Worm (Caenorhabditis elegans) whole organism, midembryonic: ENCODE results near the gene F13A7.11.

Experiments
- T22C8.4 ChIP-seq: fragments of 200-800 bp; sonication (Bioruptor generic); IDR thresholded peaks from 2 replicates; pipeline ENCODE4 v1.3.6; 2022; ENCODE audit warnings: missing genetic modification characterization, missing compliant biosample characterization
- cog-1 ChIP-seq: sonication (generic microtip); optimal IDR thresholded peaks from 2 replicates; lab custom pipeline; 2016; ENCODE audit warnings: missing genetic modification characterization, missing compliant biosample characterization
- flt-1 ChIP-seq: fragments of 200-800 bp; sonication (Bioruptor generic); IDR thresholded peaks from 2 replicates; pipeline ENCODE4 v1.3.6; 2022; ENCODE audit warnings: missing genetic modification characterization, missing compliant biosample characterization
- klf-2 ChIP-seq: fragments of 200-800 bp; sonication (Bioruptor generic); conservative IDR thresholded peaks from 2 replicates; pipeline ENCODE4 v1.3.6; 2022; ENCODE audit warnings: missing genetic modification reagents, missing genetic modification characterization, missing compliant biosample characterization
- med-1 ChIP-seq: sonication (generic microtip); optimal IDR thresholded peaks from 2 replicates; lab custom pipeline; 2017; ENCODE audit warnings: missing genetic modification characterization, mild to moderate bottlenecking, missing compliant biosample characterization, antibody characterized with exemption, missing genetic modification reagents; ENCODE audit not compliant: insufficient read depth
- ref-1 ChIP-seq: fragments of 200-800 bp; sonication (Bioruptor generic); conservative IDR thresholded peaks from 2 replicates; pipeline ENCODE4 v1.3.6; 2022; ENCODE audit warnings: missing genetic modification reagents, missing genetic modification characterization, missing compliant biosample characterization
- tab-1 ChIP-seq: fragments of 200-800 bp; sonication (Bioruptor generic); IDR thresholded peaks from 2 replicates; pipeline ENCODE4 v1.3.6; 2022; ENCODE audit warnings: missing genetic modification characterization, missing compliant biosample characterization
- ztf-23 ChIP-seq: fragments of 200-800 bp; sonication (Bioruptor generic); IDR thresholded peaks from 2 replicates; pipeline ENCODE4 v1.3.6; 2022; ENCODE audit warnings: missing genetic modification reagents, missing genetic modification characterization, missing compliant biosample characterization
- ztf-29 ChIP-seq: fragments of 200-800 bp; sonication (Bioruptor generic); IDR thresholded peaks from 2 replicates; pipeline ENCODE4 v1.3.6; 2022; ENCODE audit warnings: missing genetic modification reagents, missing genetic modification characterization, missing compliant biosample characterization

Gene F13A7.11

ce11 chrV:16367575-16367974 is 27.5 kb downstream of the F13A7.11 start, which contains the start of gene W08G11.3:
Gene W08G11.3, plus strand, starts transcription at chrV:16367681.
- TF ChIP-seq ztf-23 (GFP tag; lab: Robert Waterston, UW) (no peak), T22C8.4 (GFP tag; lab: Robert Waterston, UW) (no peak), cog-1 (no peak), ztf-29 (GFP tag; lab: Robert Waterston, UW) (no peak), klf-2 (no peak), tab-1 (GFP tag; lab: Robert Waterston, UW) (no peak), med-1 (GFP tag; lab: Kevin White, UChicago) (no peak), flt-1 (GFP tag; lab: Robert Waterston, UW) (no peak), ref-1 (no peak)

DNA sequence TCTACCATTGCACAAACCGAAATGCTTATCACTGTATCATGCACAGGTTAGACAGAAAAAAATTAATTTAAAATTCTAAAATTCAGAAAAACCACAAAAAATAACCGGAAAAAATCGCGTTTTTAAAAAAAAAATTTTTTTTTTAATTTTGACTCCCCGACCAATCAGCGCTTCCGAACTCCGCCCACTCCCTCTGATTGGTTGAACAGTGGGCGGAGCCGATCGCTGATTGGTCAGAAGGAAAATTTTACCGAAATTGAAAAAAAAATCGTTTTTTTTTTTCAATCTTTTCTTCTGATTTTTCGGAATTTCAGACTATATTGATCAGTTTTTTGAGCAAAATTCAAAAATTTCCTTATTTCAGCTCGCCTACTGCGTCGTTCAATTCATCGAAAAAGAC is 33.8 kb downstream of the F13A7.11 start:
- TF ChIP-seq cog-1 (no peak), ztf-23 (GFP tag; lab: Robert Waterston, UW) (no peak)

DNA sequence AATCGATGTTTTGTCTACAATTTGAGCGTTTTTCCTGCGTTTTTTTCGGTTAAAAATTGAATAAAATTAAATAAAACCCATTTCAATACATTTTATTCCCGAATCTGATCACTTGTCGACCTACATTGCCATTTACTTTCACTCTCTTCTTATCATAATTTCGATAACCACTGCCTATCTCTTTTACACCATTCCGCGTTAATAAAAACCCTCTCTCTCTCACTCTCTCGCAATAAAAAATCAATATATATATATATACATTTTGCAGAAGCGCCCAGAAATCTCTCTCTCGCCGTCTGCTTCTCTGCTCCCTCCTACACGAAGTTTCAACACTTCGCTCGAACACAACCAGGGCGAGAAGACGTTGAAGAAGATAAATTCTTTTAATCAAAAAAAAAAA is 37.9 kb downstream of the F13A7.11 start, which contains the start of gene pptr-1:
TSS of gene pptr-1 (plus strand) at position 269 of the 400 bp plus-strand sequence.
- TF ChIP-seq T22C8.4 (GFP tag; lab: Robert Waterston, UW), result peak; percentile 22; the same call in 1 of the 2 replicates
- no peak for TF ChIP-seq ref-1

ce11 chrV:16356798-16357197 is 38.3 kb downstream of the F13A7.11 start:
- TF ChIP-seq med-1 (GFP tag; lab: Kevin White, UChicago) (no peak), tab-1 (GFP tag; lab: Robert Waterston, UW) (no peak), ztf-23 (GFP tag; lab: Robert Waterston, UW) (no peak), ztf-29 (GFP tag; lab: Robert Waterston, UW) (no peak), T22C8.4 (GFP tag; lab: Robert Waterston, UW) (no peak), flt-1 (GFP tag; lab: Robert Waterston, UW) (no peak), ref-1 (no peak), klf-2 (no peak), cog-1 (no peak)

DNA sequence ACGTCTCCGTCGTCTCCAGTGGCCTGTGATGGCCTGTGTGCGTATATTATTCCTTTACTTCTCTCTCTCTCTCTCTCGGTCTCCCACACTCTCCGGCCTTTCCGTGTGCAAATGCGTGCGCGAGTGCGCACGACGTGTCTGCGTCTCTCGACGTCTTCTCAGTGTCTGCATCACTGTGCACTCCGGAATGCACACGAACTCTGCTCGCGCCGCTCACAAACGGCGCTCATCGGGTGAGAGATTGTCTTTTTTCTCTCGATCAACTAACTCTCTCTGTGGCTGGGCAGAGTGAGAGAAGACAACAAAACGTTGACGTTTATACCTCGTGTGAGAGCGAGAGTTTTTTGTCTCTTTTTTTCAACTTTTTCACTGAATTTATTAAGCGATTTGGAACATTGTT is 39.2 kb downstream of the F13A7.11 start:
- TF ChIP-seq ztf-29 (GFP tag; lab: Robert Waterston, UW) (no peak), cog-1 (peak; percentile 71), flt-1 (GFP tag; lab: Robert Waterston, UW) (peak; percentile 79)

DNA sequence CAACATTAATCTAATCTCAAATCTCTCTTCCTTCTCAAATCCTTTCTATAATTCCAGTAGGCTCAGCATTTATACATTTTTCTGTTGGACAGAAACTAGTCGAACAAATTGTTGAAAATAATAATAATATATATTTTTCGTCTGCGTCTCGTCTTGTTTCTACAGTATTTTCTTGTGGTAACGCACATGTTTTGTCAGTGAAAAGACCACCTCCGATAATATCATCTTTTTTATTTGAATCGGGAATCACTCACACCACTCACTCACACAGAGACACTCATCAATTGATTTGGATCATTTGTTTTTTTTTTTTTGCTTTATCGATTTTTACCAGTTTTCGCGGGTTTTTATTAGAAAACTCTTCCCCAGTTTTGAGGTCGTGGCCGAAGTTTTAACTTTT is 40.4 kb downstream of the F13A7.11 start:
- TF ChIP-seq cog-1 (no peak), T22C8.4 (GFP tag; lab: Robert Waterston, UW) (no peak), klf-2 (no peak), med-1 (GFP tag; lab: Kevin White, UChicago) (no peak), flt-1 (GFP tag; lab: Robert Waterston, UW) (no peak), ztf-23 (GFP tag; lab: Robert Waterston, UW) (no peak), ztf-29 (GFP tag; lab: Robert Waterston, UW) (no peak), ref-1 (no peak), tab-1 (GFP tag; lab: Robert Waterston, UW) (no peak)

DNA sequence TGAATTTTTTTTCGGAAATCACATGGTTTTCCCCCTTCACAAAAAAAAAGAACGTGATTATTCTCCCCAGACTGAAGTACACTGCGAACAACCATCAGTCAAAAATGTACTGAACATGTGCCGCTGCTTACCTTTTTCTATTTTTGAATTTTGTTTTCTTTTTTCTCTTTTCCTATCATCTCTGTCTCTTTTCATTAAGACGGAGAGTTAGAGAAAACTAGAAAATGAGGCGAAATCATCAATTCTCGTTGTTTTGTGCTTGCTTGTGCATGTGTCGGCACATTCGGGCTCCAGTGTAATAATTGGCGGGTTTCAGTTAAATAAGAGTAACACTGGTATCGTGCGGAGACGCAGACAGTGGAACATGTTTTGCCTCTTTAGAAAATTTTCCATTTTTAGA is 42.8 kb downstream of the F13A7.11 start:
- no peak for TF ChIP-seq cog-1
- TF ChIP-seq klf-2, result no peak
- no peak for TF ChIP-seq med-1 (GFP tag; lab: Kevin White, UChicago)
- no peak for TF ChIP-seq ztf-29 (GFP tag; lab: Robert Waterston, UW)
- no peak for TF ChIP-seq T22C8.4 (GFP tag; lab: Robert Waterston, UW)
- no peak for TF ChIP-seq ztf-23 (GFP tag; lab: Robert Waterston, UW)
- no peak for TF ChIP-seq ref-1
- no peak for TF ChIP-seq flt-1 (GFP tag; lab: Robert Waterston, UW)

ce11 chrV:16351757-16352156 is 43.3 kb downstream of the F13A7.11 start:
- no peak for TF ChIP-seq T22C8.4 (GFP tag; lab: Robert Waterston, UW)
- TF ChIP-seq ztf-29 (GFP tag; lab: Robert Waterston, UW), result no peak
- no peak for TF ChIP-seq med-1 (GFP tag; lab: Kevin White, UChicago)
- no peak for TF ChIP-seq cog-1
- no peak for TF ChIP-seq tab-1 (GFP tag; lab: Robert Waterston, UW)
- no peak for TF ChIP-seq klf-2

DNA sequence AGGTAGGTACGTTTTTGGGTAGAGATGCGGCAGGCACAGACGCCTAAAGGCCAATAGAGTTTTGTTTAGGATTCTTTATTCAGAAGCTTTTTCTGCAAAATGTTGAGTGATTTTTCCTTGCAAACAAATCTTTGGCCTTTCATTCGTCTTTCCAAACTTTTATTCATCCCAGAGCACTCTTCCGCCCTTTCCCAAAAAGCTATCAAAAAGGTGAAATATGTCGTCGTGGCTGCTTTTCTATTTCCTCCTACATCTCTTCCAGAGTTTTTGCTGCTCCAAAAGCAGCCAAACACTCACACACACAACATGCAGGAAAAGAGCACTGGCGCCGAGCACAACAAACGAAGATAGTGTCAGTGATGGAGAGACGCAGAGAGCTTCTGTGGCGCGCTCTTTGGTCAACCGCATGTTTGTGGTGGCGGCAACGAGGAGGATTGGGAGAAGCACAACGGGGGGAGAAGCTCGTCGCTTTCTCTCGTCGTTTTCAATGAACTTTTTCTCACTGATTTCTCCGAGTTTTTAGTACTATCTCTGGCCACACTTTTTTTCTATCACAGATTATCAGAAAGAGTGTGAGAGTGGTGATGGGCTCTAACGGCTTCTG is 44.2 kb downstream of the F13A7.11 start:
- no peak for TF ChIP-seq ztf-23 (GFP tag; lab: Robert Waterston, UW)
- TF ChIP-seq ztf-29 (GFP tag; lab: Robert Waterston, UW), result no peak
- no peak for TF ChIP-seq klf-2
- no peak for TF ChIP-seq ref-1

DNA sequence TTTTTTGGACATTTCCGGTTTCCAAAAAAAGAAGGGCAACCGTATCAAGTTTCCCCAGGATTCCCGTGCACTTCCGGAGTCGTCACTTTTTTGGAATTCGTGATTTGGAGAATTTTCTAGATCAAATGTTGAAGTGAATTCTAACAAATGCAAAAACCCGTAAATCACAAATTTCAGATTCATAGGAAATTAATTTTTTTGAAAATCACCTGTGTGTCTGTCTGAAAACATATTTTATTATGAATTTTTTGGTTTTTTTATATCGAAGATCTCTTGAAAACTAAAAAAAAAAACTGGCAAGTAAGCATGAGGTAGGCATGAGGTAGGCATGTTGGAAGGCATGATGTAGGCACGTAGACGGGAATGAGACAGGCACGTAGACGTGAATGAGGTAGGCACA is 45.0 kb downstream of the F13A7.11 start:
- no peak for TF ChIP-seq flt-1 (GFP tag; lab: Robert Waterston, UW)
- TF ChIP-seq ref-1, result no peak
- no peak for TF ChIP-seq klf-2
- no peak for TF ChIP-seq ztf-23 (GFP tag; lab: Robert Waterston, UW)
- TF ChIP-seq T22C8.4 (GFP tag; lab: Robert Waterston, UW), result no peak
- no peak for TF ChIP-seq tab-1 (GFP tag; lab: Robert Waterston, UW)
- no peak for TF ChIP-seq ztf-29 (GFP tag; lab: Robert Waterston, UW)
- no peak for TF ChIP-seq cog-1
- no peak for TF ChIP-seq med-1 (GFP tag; lab: Kevin White, UChicago)
